Fruit fly (Drosophila melanogaster) whole organism, adult: ENCODE results near the gene CG4982.

Experiments
- CG11617 ChIP-seq: fragments of 200-800 bp; sonication (Bioruptor generic); optimal IDR thresholded peaks from 2 replicates; lab custom pipeline; 2017; ENCODE audit warnings: mild to moderate bottlenecking, missing biosample characterization, missing genetic modification reagents, missing genetic modification characterization
- CG12768 ChIP-seq: fragments of 200-800 bp; sonication (Bioruptor generic); optimal IDR thresholded peaks from 2 replicates; lab custom pipeline; 2017; ENCODE audit warnings: missing biosample characterization, missing genetic modification characterization, mild to moderate bottlenecking, moderate library complexity, missing genetic modification reagents
- CG1620 ChIP-seq: fragments of 200-800 bp; sonication (Bioruptor generic); optimal IDR thresholded peaks from 2 replicates; lab custom pipeline; 2016; ENCODE audit warnings: missing biosample characterization, missing genetic modification characterization
- CG5204 ChIP-seq: fragments of 200-800 bp; sonication (Bioruptor generic); optimal IDR thresholded peaks from 2 replicates; lab custom pipeline; 2016; ENCODE audit warnings: missing biosample characterization, missing genetic modification characterization
- CG7045 ChIP-seq: fragments of 200-800 bp; sonication (Bioruptor generic); optimal IDR thresholded peaks from 2 replicates; lab custom pipeline; 2017; ENCODE audit warnings: missing biosample characterization, mild to moderate bottlenecking, missing genetic modification characterization
- CG7101 ChIP-seq: fragments of 200-800 bp; sonication (Bioruptor generic); optimal IDR thresholded peaks from 2 replicates; lab custom pipeline; 2018; ENCODE audit warnings: missing biosample characterization, mild to moderate bottlenecking, missing genetic modification characterization, moderate library complexity
- Clk ChIP-seq: fragments of 200-800 bp; sonication (Bioruptor generic); optimal IDR thresholded peaks from 2 replicates; lab custom pipeline; 2017; ENCODE audit warnings: missing biosample characterization, missing genetic modification characterization
- Mnt ChIP-seq: fragments of 200-800 bp; sonication (Bioruptor generic); optimal IDR thresholded peaks from 2 replicates; lab custom pipeline; 2016; ENCODE audit warnings: missing biosample characterization, mild to moderate bottlenecking, missing genetic modification characterization
- bab1 ChIP-seq: fragments of 200-800 bp; sonication (Bioruptor generic); optimal IDR thresholded peaks from 3 replicates; lab custom pipeline; 2019; ENCODE audit warnings: missing biosample characterization, mild to moderate bottlenecking, missing genetic modification characterization, moderate library complexity
- cic ChIP-seq: fragments of 200-800 bp; sonication (Bioruptor generic); optimal IDR thresholded peaks from 2 replicates; lab custom pipeline; 2017; ENCODE audit warnings: missing biosample characterization, mild to moderate bottlenecking, missing genetic modification characterization, moderate library complexity
- cnc ChIP-seq, 2 experiments: fragments of >200 bp; optimal IDR thresholded peaks; 2 replicates each; lab custom pipeline; 2017
- kay ChIP-seq: fragments of 200-800 bp; sonication (Bioruptor generic); peaks from one replicate; lab custom pipeline; 2016; ENCODE audit warnings: missing biosample characterization, missing genetic modification characterization, borderline replicate concordance
- pad ChIP-seq: fragments of 200-800 bp; sonication (Bioruptor generic); optimal IDR thresholded peaks from 3 replicates; lab custom pipeline; 2017; ENCODE audit warnings: missing biosample characterization, missing genetic modification characterization, mild to moderate bottlenecking, moderate library complexity, missing genetic modification reagents
- tj ChIP-seq: fragments of 200-800 bp; sonication (Bioruptor generic); optimal IDR thresholded peaks from 3 replicates; lab custom pipeline; 2017; ENCODE audit warnings: missing biosample characterization, mild to moderate bottlenecking, missing genetic modification characterization, moderate library complexity

- no peak for TF ChIP-seq Clk (GFP tag; lab: Kevin White, UChicago)
- TF ChIP-seq Mnt (GFP tag; lab: Kevin White, UChicago) = no peak
- no peak for TF ChIP-seq pad (GFP tag; lab: Kevin White, UChicago)
- no peak for TF ChIP-seq kay (GFP tag; lab: Kevin White, UChicago)
- TF ChIP-seq cic = no peak
- TF ChIP-seq bab1 (GFP tag; lab: Kevin White, UChicago) = no peak
- TF ChIP-seq CG12768 (GFP tag; lab: Kevin White, UChicago) = no peak
- no peak for TF ChIP-seq cnc (optimal IDR thresholded peaks at IDR 0.05; lab: Kevin White, UChicago)
- no peak for TF ChIP-seq CG7101
- TF ChIP-seq CG1620 = no peak
- no peak for TF ChIP-seq CG5204 (GFP tag; lab: Kevin White, UChicago)
- TF ChIP-seq tj (GFP tag; lab: Kevin White, UChicago) = no peak
- TF ChIP-seq CG11617 (GFP tag; lab: Kevin White, UChicago) = no peak
- TF ChIP-seq CG7045 (GFP tag; lab: Kevin White, UChicago) = no peak
Observed at dm6 chr3L:16326657-16327056, 25.4 kb downstream of the CG4982 start, which contains the start of the genes CG13040 and CG13039.
